Worm (Caenorhabditis elegans) whole organism, mixed stage, embryonic: ENCODE data around the gene srbc-42.

Experiments used
- M03D4.4 ChIP-seq: sonication (generic microtip); optimal IDR thresholded peaks from 2 replicates; lab custom pipeline; 2017; ENCODE audit warnings: mild to moderate bottlenecking, missing genetic modification characterization, missing compliant biosample characterization
- bed-3 ChIP-seq: fragments of 200-800 bp; sonication (Bioruptor generic); optimal IDR thresholded peaks from 3 replicates; lab custom pipeline; 2018; ENCODE audit warnings: mild to moderate bottlenecking, missing genetic modification characterization, moderate library complexity, missing compliant biosample characterization
- blmp-1 ChIP-seq: fragments of 150-350 bp; optimal IDR thresholded peaks from 2 replicates; lab custom pipeline; 2014; ENCODE audit warnings: missing biosample characterization, missing genetic modification characterization
- ceh-43 ChIP-seq: fragments of 200-800 bp; sonication (Bioruptor generic); optimal IDR thresholded peaks from 2 replicates; lab custom pipeline; 2018; ENCODE audit warnings: mild to moderate bottlenecking, missing genetic modification characterization, moderate library complexity, missing compliant biosample characterization
- ceh-83 ChIP-seq: fragments of 200-800 bp; sonication (Bioruptor generic); optimal IDR thresholded peaks from 2 replicates; lab custom pipeline; 2018; ENCODE audit warnings: mild to moderate bottlenecking, missing genetic modification characterization, missing compliant biosample characterization
- cnd-1 ChIP-seq: fragments of 200-800 bp; sonication (Bioruptor generic); optimal IDR thresholded peaks from 2 replicates; lab custom pipeline; 2018; ENCODE audit warnings: mild to moderate bottlenecking, missing genetic modification characterization, missing compliant biosample characterization
- drap-1 ChIP-seq: fragments of 200-800 bp; sonication (Bioruptor generic); optimal IDR thresholded peaks from 3 replicates; lab custom pipeline; 2018; ENCODE audit warnings: mild to moderate bottlenecking, missing genetic modification characterization, missing compliant biosample characterization
- elt-1 ChIP-seq: sonication (generic microtip); optimal IDR thresholded peaks from 2 replicates; lab custom pipeline; 2017; ENCODE audit warnings: missing genetic modification characterization, mild to moderate bottlenecking, missing compliant biosample characterization, antibody characterized with exemption, moderate library complexity, borderline replicate concordance; ENCODE audit not compliant: insufficient read depth
- ham-2 ChIP-seq: fragments of 200-800 bp; sonication (Bioruptor generic); optimal IDR thresholded peaks from 2 replicates; lab custom pipeline; 2018; ENCODE audit warnings: mild to moderate bottlenecking, missing genetic modification characterization, missing compliant biosample characterization
- hlh-1 ChIP-seq: fragments of 150-350 bp; optimal IDR thresholded peaks from 2 replicates; lab custom pipeline; 2014; ENCODE audit warnings: missing biosample characterization, missing genetic modification reagents, missing genetic modification characterization
- lin-13 ChIP-seq: fragments of 150-350 bp; optimal IDR thresholded peaks from 2 replicates; lab custom pipeline; 2014; ENCODE audit warnings: missing biosample characterization, missing genetic modification characterization
- lin-32 ChIP-seq: fragments of 200-800 bp; sonication (Bioruptor generic); optimal IDR thresholded peaks from 2 replicates; lab custom pipeline; 2018; ENCODE audit warnings: mild to moderate bottlenecking, missing genetic modification characterization, missing compliant biosample characterization
- lsy-2 ChIP-seq: fragments of 150-350 bp; optimal IDR thresholded peaks from 2 replicates; lab custom pipeline; 2014; ENCODE audit warnings: missing biosample characterization, missing genetic modification characterization
- mab-5 ChIP-seq: fragments of 150-350 bp; optimal IDR thresholded peaks from 2 replicates; lab custom pipeline; 2014; ENCODE audit warnings: missing biosample characterization, missing genetic modification characterization
- mls-2 ChIP-seq: sonication (generic microtip); optimal IDR thresholded peaks from 2 replicates; lab custom pipeline; 2016; ENCODE audit warnings: mild to moderate bottlenecking, missing genetic modification characterization, moderate library complexity, missing compliant biosample characterization
- nhr-12 ChIP-seq: fragments of 150-350 bp; optimal IDR thresholded peaks from 2 replicates; lab custom pipeline; 2014; ENCODE audit warnings: missing biosample characterization, missing genetic modification characterization
- nhr-2 ChIP-seq: fragments of 150-350 bp; optimal IDR thresholded peaks from 2 replicates; lab custom pipeline; 2014; ENCODE audit warnings: missing biosample characterization, missing genetic modification characterization
- nhr-28 ChIP-seq: fragments of 150-350 bp; optimal IDR thresholded peaks from 2 replicates; lab custom pipeline; 2014; ENCODE audit warnings: missing biosample characterization, missing genetic modification characterization
- nhr-76 ChIP-seq: sonication (generic microtip); optimal IDR thresholded peaks from 2 replicates; lab custom pipeline; 2017; ENCODE audit warnings: missing biosample characterization, missing genetic modification characterization
- pha-4 ChIP-seq: fragments of 150-350 bp; optimal IDR thresholded peaks from 2 replicates; lab custom pipeline; 2018; ENCODE audit warnings: missing biosample characterization, missing genetic modification reagents, missing genetic modification characterization
- sem-2 ChIP-seq: fragments of 200-800 bp; sonication (Bioruptor generic); optimal IDR thresholded peaks from 2 replicates; lab custom pipeline; 2018; ENCODE audit warnings: mild to moderate bottlenecking, missing genetic modification characterization, missing compliant biosample characterization
- sptf-1 ChIP-seq: sonication (generic microtip); optimal IDR thresholded peaks from 2 replicates; lab custom pipeline; 2017; ENCODE audit warnings: mild to moderate bottlenecking, missing genetic modification characterization, moderate library complexity, missing compliant biosample characterization
- tbx-8 ChIP-seq: fragments of 200-800 bp; sonication (Bioruptor generic); optimal IDR thresholded peaks from 2 replicates; lab custom pipeline; 2018; ENCODE audit warnings: mild to moderate bottlenecking, missing genetic modification characterization, moderate library complexity, missing compliant biosample characterization
- unc-62 ChIP-seq: fragments of 150-350 bp; optimal IDR thresholded peaks from 2 replicates; lab custom pipeline; 2014; ENCODE audit warnings: missing biosample characterization, missing genetic modification reagents, missing genetic modification characterization
- zip-8 ChIP-seq: fragments of 150-350 bp; optimal IDR thresholded peaks from 2 replicates; lab custom pipeline; 2014; ENCODE audit warnings: missing biosample characterization, missing genetic modification characterization
- ztf-11 ChIP-seq: fragments of 150-350 bp; optimal IDR thresholded peaks from 2 replicates; lab custom pipeline; 2014; ENCODE audit warnings: missing biosample characterization, missing genetic modification characterization

srbc-42 gene

ce11 chrV:2166679-2167078 is 24.3 kb downstream of the srbc-42 start, which contains the start of gene srbc-19:
Gene srbc-19, minus strand, starts transcription at chrV:2166779.
- TF ChIP-seq elt-1 (tag; lab: Kevin White, UChicago) (no peak), ceh-83 (no peak), lin-13 (tag; lab: Kevin White, UChicago) (no peak), pha-4 (tag; lab: Kevin White, UChicago) (no peak), lin-32 (GFP tag; lab: Kevin White, UChicago) (no peak), ztf-11 (no peak), hlh-1 (tag; lab: Kevin White, UChicago) (no peak)
- TF ChIP-seq, all 35 proteins: peak for 0

- no peak for TF ChIP-seq sem-2 (GFP tag; lab: Kevin White, UChicago)
- TF ChIP-seq nhr-28 (tag; lab: Kevin White, UChicago), result no peak
- no peak for TF ChIP-seq M03D4.4 (tag; lab: Kevin White, UChicago)
- no peak for TF ChIP-seq cnd-1 (tag; lab: Kevin White, UChicago)
Measured at ce11 chrV:2163735-2164134, 27.3 kb downstream of the srbc-42 start, which contains the start of gene str-255. Gene str-255, minus strand, starts transcription at chrV:2163835.

ce11 chrV:2159331-2159730 is 31.7 kb downstream of the srbc-42 start, which contains the start of gene C45H4.14:
Gene C45H4.14, minus strand, starts transcription at chrV:2159431.
- TF ChIP-seq lsy-2 (no peak), drap-1 (GFP tag; lab: Kevin White, UChicago) (no peak), M03D4.4 (tag; lab: Kevin White, UChicago) (no peak), tbx-8 (GFP tag; lab: Kevin White, UChicago) (no peak), mls-2 (tag; lab: Kevin White, UChicago) (no peak), sptf-1 (tag; lab: Kevin White, UChicago) (no peak), lin-13 (tag; lab: Kevin White, UChicago) (no peak), nhr-76 (tag; lab: Kevin White, UChicago) (no peak), ztf-11 (no peak)
- TF ChIP-seq, all 35 proteins: peak for 0

ce11 chrV:2156830-2157229 is 34.2 kb downstream of the srbc-42 start, which contains the start of gene srbc-22:
Gene srbc-22, plus strand, starts transcription at chrV:2157130.
- TF ChIP-seq mab-5 (tag; lab: Kevin White, UChicago) (no peak), nhr-2 (tag; lab: Kevin White, UChicago) (no peak), zip-8 (tag; lab: Kevin White, UChicago) (peak; percentile 23)

ce11 chrV:2155232-2155631 is 35.8 kb downstream of the srbc-42 start, which contains the start of gene srbc-21:
Gene srbc-21, plus strand, starts transcription at chrV:2155532.
- TF ChIP-seq zip-8 (tag; lab: Kevin White, UChicago), result peak; percentile 5
- TF ChIP-seq ham-2 (GFP tag; lab: Kevin White, UChicago), result no peak
- TF ChIP-seq sptf-1 (tag; lab: Kevin White, UChicago), result no peak
- no peak for TF ChIP-seq drap-1 (GFP tag; lab: Kevin White, UChicago)
- TF ChIP-seq nhr-12, result no peak

- TF ChIP-seq sptf-1 (tag; lab: Kevin White, UChicago) (no peak), unc-62 (GFP tag; lab: Kevin White, UChicago) (no peak), ceh-43 (GFP tag; lab: Kevin White, UChicago) (no peak), ztf-11 (no peak), bed-3 (GFP tag; lab: Kevin White, UChicago) (no peak), mls-2 (tag; lab: Kevin White, UChicago) (no peak), nhr-76 (tag; lab: Kevin White, UChicago) (no peak)
Measured at ce11 chrV:2153274-2153673, 37.7 kb downstream of the srbc-42 start, which contains the start of gene srbc-23. Gene srbc-23, plus strand, starts transcription at chrV:2153574.

ce11 chrV:2151458-2151857 is 39.6 kb downstream of the srbc-42 start, which contains the start of gene srbc-24:
Gene srbc-24, plus strand, starts transcription at chrV:2151758.
- TF ChIP-seq cnd-1 (tag; lab: Kevin White, UChicago), result no peak
- no peak for TF ChIP-seq lsy-2
- TF ChIP-seq nhr-76 (tag; lab: Kevin White, UChicago), result no peak
- TF ChIP-seq blmp-1 (tag; lab: Kevin White, UChicago), result no peak
- no peak for TF ChIP-seq sptf-1 (tag; lab: Kevin White, UChicago)
- TF ChIP-seq lin-13 (tag; lab: Kevin White, UChicago), result no peak
- TF ChIP-seq, all 35 proteins: peak for 0
